Worm (Caenorhabditis elegans): ENCODE results near the gene zip-10.

Gene zip-10

DNA sequence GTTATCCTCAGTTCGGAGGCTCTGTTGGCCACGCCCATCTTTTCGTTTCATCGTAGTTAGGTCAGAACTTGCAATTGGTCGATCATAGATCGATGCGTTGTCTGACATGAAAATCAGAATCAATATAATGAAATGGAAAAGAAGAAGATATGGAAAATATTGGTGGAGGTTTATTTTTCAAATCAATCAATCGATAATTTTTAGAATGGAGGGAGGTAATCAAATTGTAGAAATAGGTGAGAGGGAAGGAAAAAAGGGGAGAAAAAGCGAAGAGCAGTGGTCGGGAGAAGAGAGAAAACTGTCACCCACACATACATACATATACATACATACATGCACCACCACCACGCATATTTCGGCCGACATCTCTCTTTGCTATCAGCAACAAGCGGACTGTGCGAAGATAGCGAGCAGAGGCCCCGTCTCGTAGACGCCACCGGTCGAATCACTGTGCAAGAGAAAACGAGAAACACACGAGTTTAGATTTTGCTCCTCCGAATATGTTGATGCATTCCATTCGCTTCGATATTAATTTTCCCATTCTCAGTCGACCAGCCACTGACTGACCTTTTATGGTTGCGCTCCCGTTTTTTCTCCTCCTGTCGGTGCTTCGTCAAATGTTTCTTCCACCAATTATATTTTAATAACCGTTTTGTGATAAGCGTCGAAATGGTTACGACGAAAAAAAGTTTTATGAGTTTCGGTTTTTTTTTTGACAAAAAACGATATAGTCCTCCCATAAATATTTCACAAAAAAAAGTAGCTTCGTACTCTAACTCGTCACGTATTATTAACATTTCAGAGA, 21.1 kb downstream of the zip-10 start, which contains the start of gene F35B12.10 (continued):
- TF ChIP-seq lin-11 (tag; optimal IDR thresholded peaks at IDR 0.05), result no peak
- TF ChIP-seq snpc-4 (tag; optimal IDR thresholded peaks at IDR 0.05), result no peak
- TF ChIP-seq F13H6.1 (tag; optimal IDR thresholded peaks at IDR 0.05), result peak; percentile 27
- TF ChIP-seq nhr-237 (tag; optimal IDR thresholded peaks at IDR 0.05), result no peak

DNA sequence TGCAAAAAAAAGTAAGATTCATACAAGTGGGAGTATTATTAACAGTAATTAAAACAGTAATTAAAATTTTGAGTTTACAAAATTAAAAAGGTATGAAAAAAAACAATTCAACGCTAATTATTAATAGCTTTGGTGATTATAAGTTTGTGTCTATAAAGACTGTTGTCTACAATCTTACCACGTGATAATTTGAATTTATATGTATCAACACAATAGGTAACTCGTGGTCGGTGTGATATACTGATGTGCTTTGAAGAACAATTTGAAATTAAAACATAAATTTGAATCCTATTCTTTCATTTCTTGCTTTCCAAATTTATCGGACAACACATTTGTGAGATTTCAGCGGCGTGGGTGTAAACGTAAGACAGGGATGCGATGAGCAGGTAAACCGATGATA, 22.7 kb downstream of the zip-10 start:
- TF ChIP-seq sma-3 (GFP tag; optimal IDR thresholded peaks at IDR 0.05) (no peak), mdl-1 (tag; optimal IDR thresholded peaks at IDR 0.05) (no peak), elt-3 (tag; optimal IDR thresholded peaks at IDR 0.05) (no peak), ceh-82 (tag; optimal IDR thresholded peaks at IDR 0.05) (no peak), unc-62 (GFP tag; optimal IDR thresholded peaks at IDR 0.05) (no peak), lin-13 (GFP tag; optimal IDR thresholded peaks at IDR 0.05) (no peak), lsy-2 (tag; optimal IDR thresholded peaks at IDR 0.05) (no peak), unc-39 (tag; optimal IDR thresholded peaks at IDR 0.05) (no peak), nhr-237 (tag; optimal IDR thresholded peaks at IDR 0.05) (no peak), peb-1 (tag; optimal IDR thresholded peaks at IDR 0.05) (no peak), nhr-6 (tag; optimal IDR thresholded peaks at IDR 0.05) (no peak), nhr-129 (tag; optimal IDR thresholded peaks at IDR 0.05) (no peak), nhr-11 (tag; optimal IDR thresholded peaks at IDR 0.05) (no peak), unc-55 (GFP tag; optimal IDR thresholded peaks at IDR 0.05) (no peak), zag-1 (tag; optimal IDR thresholded peaks at IDR 0.05) (no peak)

ce11 chrV:11624954-11625353, 25.6 kb downstream of the zip-10 start:
- no peak for TF ChIP-seq elt-1 (tag; optimal IDR thresholded peaks at IDR 0.05)
- no peak for TF ChIP-seq sma-3 (GFP tag; optimal IDR thresholded peaks at IDR 0.05)
- no peak for TF ChIP-seq ceh-16 (tag; optimal IDR thresholded peaks at IDR 0.05)
- no peak for TF ChIP-seq nhr-10 (tag; optimal IDR thresholded peaks at IDR 0.05)
- no peak for TF ChIP-seq nhr-129 (tag; optimal IDR thresholded peaks at IDR 0.05)
- TF ChIP-seq lsy-2 (tag; optimal IDR thresholded peaks at IDR 0.05), result no peak
- TF ChIP-seq fos-1 (tag; optimal IDR thresholded peaks at IDR 0.05), result no peak
- TF ChIP-seq nhr-25 (tag; optimal IDR thresholded peaks at IDR 0.05), result no peak
- TF ChIP-seq nhr-237 (tag; optimal IDR thresholded peaks at IDR 0.05), result no peak
- no peak for TF ChIP-seq ztf-4 (tag; optimal IDR thresholded peaks at IDR 0.05)
- TF ChIP-seq F13H6.1 (tag; optimal IDR thresholded peaks at IDR 0.05), result no peak
- no peak for TF ChIP-seq lin-13 (GFP tag; optimal IDR thresholded peaks at IDR 0.05)
- no peak for TF ChIP-seq peb-1 (tag; optimal IDR thresholded peaks at IDR 0.05)
- TF ChIP-seq nhr-12 (tag; optimal IDR thresholded peaks at IDR 0.05), result no peak
- TF ChIP-seq snpc-4 (tag; optimal IDR thresholded peaks at IDR 0.05), result no peak
- no peak for TF ChIP-seq unc-62 (GFP tag; optimal IDR thresholded peaks at IDR 0.05)
- TF ChIP-seq elt-3 (tag; optimal IDR thresholded peaks at IDR 0.05), result no peak
- no peak for TF ChIP-seq dmd-4 (tag; optimal IDR thresholded peaks at IDR 0.05)
- no peak for TF ChIP-seq ceh-82 (tag; optimal IDR thresholded peaks at IDR 0.05)

- no peak for TF ChIP-seq aly-2 (tag; optimal IDR thresholded peaks at IDR 0.05)
- peak in 1 of 2 experiments; percentile 3 for TF ChIP-seq mdl-1 (tag; optimal IDR thresholded peaks at IDR 0.05)
- peak; percentile 0 for TF ChIP-seq mab-5 (tag; optimal IDR thresholded peaks at IDR 0.05)
Observed at ce11 chrV:11621276-11621675, 29.3 kb downstream of the zip-10 start.

DNA sequence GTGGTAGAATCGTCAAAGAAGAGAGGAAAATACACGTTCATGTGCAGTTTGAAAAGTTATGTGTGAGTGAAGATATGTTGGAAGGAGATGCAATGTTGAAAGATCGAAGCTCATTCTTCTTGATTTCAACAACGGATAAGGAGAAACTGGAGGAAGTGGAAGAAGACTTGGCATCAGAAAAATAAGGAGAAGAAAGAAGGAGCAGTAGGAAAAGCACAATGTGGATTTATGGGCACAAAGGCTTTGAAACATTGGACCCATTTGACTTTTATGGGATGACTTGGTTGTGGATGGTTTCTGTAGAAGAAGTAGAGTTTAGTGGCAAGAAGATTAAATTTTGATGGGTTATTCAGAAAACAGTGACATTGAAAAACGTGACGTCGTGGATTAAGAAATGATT, 30.5 kb downstream of the zip-10 start:
- TF ChIP-seq sma-3 (GFP tag; optimal IDR thresholded peaks at IDR 0.05), result no peak
- peak; percentile 58 for TF ChIP-seq mab-5 (tag; optimal IDR thresholded peaks at IDR 0.05)

DNA sequence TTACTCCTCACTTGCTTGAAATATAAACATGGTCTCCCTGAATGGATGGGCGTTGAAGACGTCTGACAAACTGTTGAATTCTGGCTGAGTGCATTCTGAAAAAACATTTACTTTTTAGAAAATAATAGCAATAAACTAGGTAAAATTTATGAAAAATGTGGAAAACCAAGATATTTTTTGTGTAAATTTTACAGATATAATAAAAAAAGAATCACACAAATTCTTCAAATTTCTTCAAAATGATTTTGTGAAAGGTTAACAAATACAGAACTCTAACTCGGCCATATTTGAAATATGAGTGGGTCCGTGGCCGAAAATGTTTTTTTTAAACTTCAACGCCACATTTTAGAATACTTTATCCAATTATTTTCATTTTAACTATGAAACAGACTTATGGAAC, 32.4 kb downstream of the zip-10 start, which contains the start of gene glb-15:
Gene glb-15 (minus strand): TSS at position 101 of the 400 bp plus-strand sequence.
- TF ChIP-seq dmd-4 (tag; optimal IDR thresholded peaks at IDR 0.05) (no peak), sma-3 (GFP tag; optimal IDR thresholded peaks at IDR 0.05) (no peak), gmeb-1 (tag; optimal IDR thresholded peaks at IDR 0.05) (no peak), lsy-2 (tag; optimal IDR thresholded peaks at IDR 0.05) (no peak), ceh-82 (tag; optimal IDR thresholded peaks at IDR 0.05) (no peak), sem-4 (tag; optimal IDR thresholded peaks at IDR 0.05) (no peak), egl-27 (tag; optimal IDR thresholded peaks at IDR 0.05) (no peak), lin-11 (tag; optimal IDR thresholded peaks at IDR 0.05) (no peak), unc-39 (tag; optimal IDR thresholded peaks at IDR 0.05) (no peak)

Measured in whole organism, L2 larva.